Worm (Caenorhabditis elegans): ENCODE results near the gene nas-32.
"Not testable (repeated sequence)": the region's sequence is repeated elsewhere in the genome, so short reads cannot be mapped to it uniquely, and the experiment has no call there.

Gene nas-32

ce11 chrV:893437-894018 is 5.5 kb downstream of the nas-32 start, which contains the start of the genes srlf-23 and srlf-20:
TSS of gene srlf-23 (minus strand) at chrV:893537.
TSS of gene srlf-20 (plus strand) at chrV:893968.
- no peak for TF ChIP-seq madf-10 (tag; optimal IDR thresholded peaks at IDR 0.05)
- TF ChIP-seq nfya-1 (tag; optimal IDR thresholded peaks at IDR 0.05; ENCODE audit: borderline replicate concordance, insufficient read depth): no peak
- TF ChIP-seq gei-17 (GFP tag; optimal IDR thresholded peaks at IDR 0.05): no peak
- no peak for TF ChIP-seq pha-4 (tag; optimal IDR thresholded peaks at IDR 0.05)

- TF ChIP-seq D2030.7, mcd-1, ceh-58 (GFP tag; IDR thresholded peaks at IDR 0.05): not testable (repeated sequence)
These were observed 8.2 kb downstream of the nas-32 start, which contains the start of gene srlf-22 for ce11 chrV:890835-891234. TSS of gene srlf-22 (plus strand) at chrV:891135.

- TF ChIP-seq T07F8.4 (tag; optimal IDR thresholded peaks at IDR 0.05): no peak
- TF ChIP-seq ekl-4 (GFP tag; IDR thresholded peaks at IDR 0.05): no peak
- no peak for TF ChIP-seq attf-3 (GFP tag; conservative IDR thresholded peaks at IDR 0.05)
- TF ChIP-seq B0035.1 (tag; optimal IDR thresholded peaks at IDR 0.05): no peak
- no peak for TF ChIP-seq snpc-1.1 (tag; optimal IDR thresholded peaks at IDR 0.05; ENCODE audit: insufficient read depth)
These were observed 8.6 kb downstream of the nas-32 start, which contains the start of gene srlf-21 for ce11 chrV:890423-890822. TSS of gene srlf-21 (minus strand) at chrV:890523.

ce11 chrV:889216-889615 is 9.8 kb downstream of the nas-32 start, which contains the start of gene T02B11.6:
TSS of gene T02B11.6 (minus strand) at chrV:889316.
- TF ChIP-seq C06A6.2 (GFP tag; conservative IDR thresholded peaks at IDR 0.05) (no peak), F57C9.4 (tag; optimal IDR thresholded peaks at IDR 0.05) (no peak), efl-1 (GFP tag; optimal IDR thresholded peaks at IDR 0.05) (no peak), ztf-18 (tag; optimal IDR thresholded peaks at IDR 0.05) (no peak), lsy-27 (tag; optimal IDR thresholded peaks at IDR 0.05; ENCODE audit: borderline replicate concordance, insufficient read depth) (no peak), F37B4.10 (GFP tag; IDR thresholded peaks at IDR 0.05) (no peak), F49E8.2 (tag; optimal IDR thresholded peaks at IDR 0.05; ENCODE audit: insufficient read depth) (no peak), ceh-40 (GFP tag; IDR thresholded peaks at IDR 0.05) (no peak), tlf-1 (GFP tag; optimal IDR thresholded peaks at IDR 0.05) (no peak)

ce11 chrV:884324-884723 is 14.7 kb downstream of the nas-32 start, which contains the start of gene srj-38:
TSS of gene srj-38 (minus strand) at chrV:884424.
- TF ChIP-seq tbx-9 (tag; optimal IDR thresholded peaks at IDR 0.05; ENCODE audit: borderline replicate concordance): no peak
- TF ChIP-seq unc-130 (GFP tag; optimal IDR thresholded peaks at IDR 0.05): no peak
- TF ChIP-seq hmg-20 (GFP tag; IDR thresholded peaks at IDR 0.05): no peak
- no peak for TF ChIP-seq unc-62 (GFP tag; optimal IDR thresholded peaks at IDR 0.05)
- no peak for TF ChIP-seq F49E8.2 (tag; optimal IDR thresholded peaks at IDR 0.05; ENCODE audit: insufficient read depth)
- TF ChIP-seq B0336.3 (GFP tag; IDR thresholded peaks at IDR 0.05): no peak
- no peak for TF ChIP-seq Y67H2A.10 (GFP tag; conservative IDR thresholded peaks at IDR 0.05)
- TF ChIP-seq lsy-27 (tag; optimal IDR thresholded peaks at IDR 0.05; ENCODE audit: borderline replicate concordance, insufficient read depth): no peak
- no peak for TF ChIP-seq nfya-1 (tag; optimal IDR thresholded peaks at IDR 0.05; ENCODE audit: borderline replicate concordance, insufficient read depth)
- no peak for TF ChIP-seq tlf-1 (GFP tag; optimal IDR thresholded peaks at IDR 0.05)
- TF ChIP-seq nfya-2 (GFP tag; IDR thresholded peaks at IDR 0.05): no peak
- no peak for TF ChIP-seq nhr-179 (tag; optimal IDR thresholded peaks at IDR 0.05)
- TF ChIP-seq attf-3 (GFP tag; conservative IDR thresholded peaks at IDR 0.05): no peak
- no peak for TF ChIP-seq lsl-1 (GFP tag; optimal IDR thresholded peaks at IDR 0.05)
- TF ChIP-seq F10E7.11 (tag; optimal IDR thresholded peaks at IDR 0.05): no peak
- TF ChIP-seq him-1 (tag; optimal IDR thresholded peaks at IDR 0.05): no peak
- no peak for TF ChIP-seq xnd-1 (tag; optimal IDR thresholded peaks at IDR 0.05)
- no peak for TF ChIP-seq lir-1 (GFP tag; conservative IDR thresholded peaks at IDR 0.05)
- TF ChIP-seq ceh-91 (GFP tag; IDR thresholded peaks at IDR 0.05): no peak

All from whole organism, young adult.